Fruit fly (Drosophila melanogaster) whole organism, embryonic: Measurements from ENCODE around the gene CG32564.

Experiments
- Ada2b ChIP-seq: fragments of 200-800 bp; sonication (Bioruptor generic); IDR thresholded peaks from 2 replicates; pipeline ENCODE4 v1.3.6; 2022; ENCODE audit warnings: missing biosample characterization, missing genetic modification characterization
- B-H1 ChIP-seq: fragments of 200-800 bp; sonication (Bioruptor generic); IDR thresholded peaks from 3 replicates; pipeline ENCODE4 v1.3.6; 2022; ENCODE audit warnings: missing biosample characterization, missing genetic modification characterization
- Bgb ChIP-seq: fragments of 200-800 bp; sonication (Bioruptor generic); IDR thresholded peaks from 2 replicates; pipeline ENCODE4 v1.3.6; 2022; ENCODE audit warnings: missing biosample characterization, missing genetic modification characterization; ENCODE audit not compliant: partially characterized antibody
- CG10321 ChIP-seq: fragments of 200-800 bp; sonication (Bioruptor generic); IDR thresholded peaks from 2 replicates; pipeline ENCODE4 v1.3.6; 2022; ENCODE audit warnings: missing biosample characterization, missing genetic modification characterization
- CG10366 ChIP-seq: fragments of 200-800 bp; sonication (Bioruptor generic); IDR thresholded peaks from 2 replicates; pipeline ENCODE4 v1.3.6; 2022; ENCODE audit warnings: missing biosample characterization, missing genetic modification characterization
- CG10462 ChIP-seq: fragments of 200-800 bp; sonication (Bioruptor generic); optimal IDR thresholded peaks from 2 replicates; lab custom pipeline; 2016; ENCODE audit warnings: missing biosample characterization, missing genetic modification characterization
- CG13123 ChIP-seq: fragments of 200-800 bp; sonication (Bioruptor generic); optimal IDR thresholded peaks from 2 replicates; lab custom pipeline; 2016; ENCODE audit warnings: missing biosample characterization, missing genetic modification characterization
- CG16779 ChIP-seq: fragments of 200-800 bp; sonication (Bioruptor generic); IDR thresholded peaks from 2 replicates; pipeline ENCODE4 v1.3.6; 2022; ENCODE audit warnings: missing biosample characterization, missing genetic modification characterization
- CG16863 ChIP-seq: fragments of 200-800 bp; sonication (Bioruptor generic); optimal IDR thresholded peaks from 3 replicates; lab custom pipeline; 2016; ENCODE audit warnings: missing biosample characterization, missing genetic modification characterization
- CG18764 ChIP-seq: fragments of 200-800 bp; sonication (Bioruptor generic); optimal IDR thresholded peaks from 3 replicates; lab custom pipeline; 2016; ENCODE audit warnings: missing biosample characterization, missing genetic modification characterization
- CG2199 ChIP-seq: fragments of 200-800 bp; sonication (Bioruptor generic); IDR thresholded peaks from 3 replicates; pipeline ENCODE4 v1.3.6; 2022; ENCODE audit warnings: missing biosample characterization, missing genetic modification characterization
- CG2678 ChIP-seq: fragments of 200-800 bp; sonication (Bioruptor generic); optimal IDR thresholded peaks from 3 replicates; lab custom pipeline; 2019; ENCODE audit warnings: missing biosample characterization, mild to moderate bottlenecking, missing genetic modification characterization, moderate library complexity
- CG31365 ChIP-seq: fragments of 200-800 bp; sonication (Bioruptor generic); optimal IDR thresholded peaks from 2 replicates; lab custom pipeline; 2018; ENCODE audit warnings: missing biosample characterization, mild to moderate bottlenecking, missing genetic modification characterization
- CG32532 ChIP-seq: fragments of 200-800 bp; sonication (Bioruptor generic); IDR thresholded peaks from 2 replicates; pipeline ENCODE4 v1.3.6; 2022; ENCODE audit warnings: missing biosample characterization, missing genetic modification characterization
- CG3847 ChIP-seq: fragments of 200-800 bp; sonication (Bioruptor generic); IDR thresholded peaks from 2 replicates; pipeline ENCODE4 v1.3.6; 2022; ENCODE audit warnings: missing biosample characterization, missing genetic modification characterization
- CG4282 ChIP-seq: fragments of 200-800 bp; sonication (Bioruptor generic); optimal IDR thresholded peaks from 2 replicates; lab custom pipeline; 2016; ENCODE audit warnings: missing biosample characterization, missing genetic modification characterization
- CG4360 ChIP-seq: fragments of 200-800 bp; sonication (Bioruptor generic); IDR thresholded peaks from 2 replicates; pipeline ENCODE4 v1.3.6; 2022; ENCODE audit warnings: missing biosample characterization, missing genetic modification characterization
- CG4854 ChIP-seq: fragments of 200-800 bp; sonication (Bioruptor generic); optimal IDR thresholded peaks from 2 replicates; lab custom pipeline; 2016; ENCODE audit warnings: missing biosample characterization, missing genetic modification characterization, inconsistent platforms
- CG7357 ChIP-seq: fragments of 200-800 bp; sonication (Bioruptor generic); IDR thresholded peaks from 3 replicates; pipeline ENCODE4 v1.3.6; 2022; ENCODE audit warnings: missing biosample characterization, missing genetic modification characterization
- CG7556 ChIP-seq: fragments of 200-800 bp; sonication (Bioruptor generic); optimal IDR thresholded peaks from 2 replicates; lab custom pipeline; 2017; ENCODE audit warnings: missing biosample characterization, mild to moderate bottlenecking, missing genetic modification characterization
- CG8281 ChIP-seq: fragments of 200-800 bp; sonication (Bioruptor generic); optimal IDR thresholded peaks from 2 replicates; lab custom pipeline; 2018; ENCODE audit warnings: missing biosample characterization, mild to moderate bottlenecking, missing genetic modification characterization, moderate library complexity
- CG9727 ChIP-seq: fragments of 200-800 bp; sonication (Bioruptor generic); optimal IDR thresholded peaks from 3 replicates; lab custom pipeline; 2017; ENCODE audit warnings: missing biosample characterization, mild to moderate bottlenecking, missing genetic modification characterization
- Chrac-16 ChIP-seq: fragments of 200-800 bp; sonication (Bioruptor generic); optimal IDR thresholded peaks from 3 replicates; lab custom pipeline; 2016; ENCODE audit warnings: missing biosample characterization, missing genetic modification characterization
- Deaf1 ChIP-seq: fragments of 200-800 bp; optimal IDR thresholded peaks from 3 replicates; lab custom pipeline; 2019; ENCODE audit warnings: missing biosample characterization, mild to moderate bottlenecking, missing genetic modification characterization, moderate library complexity
- Dll ChIP-seq: fragments of 200-800 bp; sonication (Bioruptor generic); IDR thresholded peaks from 4 replicates; pipeline ENCODE4 v1.3.6; 2022; ENCODE audit warnings: missing biosample characterization, missing genetic modification characterization; ENCODE audit not compliant: partially characterized antibody
- Doc3 ChIP-seq: fragments of 200-800 bp; sonication (Bioruptor generic); IDR thresholded peaks from 3 replicates; pipeline ENCODE4 v1.3.6; 2022; ENCODE audit warnings: missing biosample characterization, missing genetic modification characterization; ENCODE audit not compliant: partially characterized antibody
- Fer2 ChIP-seq: fragments of 200-800 bp; sonication (Bioruptor generic); optimal IDR thresholded peaks from 2 replicates; lab custom pipeline; 2018; ENCODE audit warnings: missing biosample characterization, mild to moderate bottlenecking, missing genetic modification characterization, moderate library complexity
- HLH54F ChIP-seq: fragments of 200-800 bp; sonication (Bioruptor generic); optimal IDR thresholded peaks from 3 replicates; lab custom pipeline; 2016; ENCODE audit warnings: missing biosample characterization, missing genetic modification characterization
- Hr39 ChIP-seq: fragments of >200 bp; optimal IDR thresholded peaks from 2 replicates; lab custom pipeline; 2017
- Max ChIP-seq: fragments of 200-800 bp; sonication (Bioruptor generic); optimal IDR thresholded peaks from 2 replicates; lab custom pipeline; 2016; ENCODE audit warnings: missing biosample characterization, mild to moderate bottlenecking, missing genetic modification characterization
- Myb ChIP-seq: fragments of 200-800 bp; sonication (Bioruptor generic); optimal IDR thresholded peaks from 2 replicates; lab custom pipeline; 2016; ENCODE audit warnings: missing biosample characterization, missing genetic modification characterization
- Spps ChIP-seq: fragments of 200-800 bp; sonication (Bioruptor generic); optimal IDR thresholded peaks from 2 replicates; lab custom pipeline; 2018; ENCODE audit warnings: missing biosample characterization, mild to moderate bottlenecking, missing genetic modification characterization
- caup ChIP-seq: fragments of 200-800 bp; sonication (Bioruptor generic); optimal IDR thresholded peaks from 3 replicates; lab custom pipeline; 2017; ENCODE audit warnings: missing biosample characterization, mild to moderate bottlenecking, missing genetic modification characterization, moderate library complexity; ENCODE audit not compliant: severe bottlenecking
- esg ChIP-seq: fragments of 200-800 bp; sonication (Bioruptor generic); conservative IDR thresholded peaks from 2 replicates; pipeline ENCODE4 v1.3.6; 2022; ENCODE audit warnings: missing biosample characterization, missing genetic modification characterization
- insv ChIP-seq, 2 experiments: fragments of 200-800 bp; sonication (Bioruptor generic); optimal IDR thresholded peaks; 3 replicates each; lab custom pipeline; 2016 to 2018; ENCODE audit warnings: missing biosample characterization in 2 of 2, missing genetic modification characterization in 2 of 2
- lbe ChIP-seq: fragments of 200-800 bp; sonication (Bioruptor generic); optimal IDR thresholded peaks from 2 replicates; lab custom pipeline; 2016; ENCODE audit warnings: missing biosample characterization, mild to moderate bottlenecking, missing genetic modification characterization
- lmd ChIP-seq: fragments of 200-800 bp; sonication (Bioruptor generic); IDR thresholded peaks from 2 replicates; pipeline ENCODE4 v1.3.6; 2022; ENCODE audit warnings: missing biosample characterization, missing genetic modification characterization
- nau ChIP-seq: fragments of 200-800 bp; sonication (Bioruptor generic); optimal IDR thresholded peaks from 3 replicates; lab custom pipeline; 2017; ENCODE audit warnings: missing biosample characterization, mild to moderate bottlenecking, missing genetic modification characterization, missing genetic modification reagents
- phol ChIP-seq: fragments of 200-800 bp; sonication (Bioruptor generic); optimal IDR thresholded peaks from 3 replicates; lab custom pipeline; 2018; ENCODE audit warnings: missing biosample characterization, mild to moderate bottlenecking, missing genetic modification characterization, moderate library complexity
- pum ChIP-seq: fragments of 200-800 bp; sonication (Bioruptor generic); optimal IDR thresholded peaks from 2 replicates; lab custom pipeline; 2016; ENCODE audit warnings: missing biosample characterization, missing genetic modification characterization
- sc ChIP-seq, 3 experiments: fragments of >200 bp in 2 of 3; fragments of 200-800 bp in 1 of 3; sonication (Bioruptor generic) in 1 of 3; optimal IDR thresholded peaks; 2 replicates in 2 of 3; 3 replicates in 1 of 3; lab custom pipeline; 2017; ENCODE audit warnings: mild to moderate bottlenecking in 1 of 3, missing biosample characterization in 1 of 3, missing genetic modification characterization in 1 of 3, missing genetic modification reagents in 1 of 3
- sens-2 ChIP-seq: fragments of 200-800 bp; sonication (Bioruptor generic); IDR thresholded peaks from 2 replicates; pipeline ENCODE4 v1.3.6; 2022; ENCODE audit warnings: missing biosample characterization, missing genetic modification characterization
- sisA ChIP-seq: fragments of 200-800 bp; sonication (Bioruptor generic); IDR thresholded peaks from 2 replicates; pipeline ENCODE4 v1.3.6; 2022; ENCODE audit warnings: missing biosample characterization, missing genetic modification characterization
- vnd ChIP-seq: fragments of 200-800 bp; sonication (Bioruptor generic); IDR thresholded peaks from 3 replicates; pipeline ENCODE4 v1.3.6; 2022; ENCODE audit warnings: missing biosample characterization, missing genetic modification characterization; ENCODE audit not compliant: partially characterized antibody
- wek ChIP-seq: fragments of 200-800 bp; sonication (Bioruptor generic); optimal IDR thresholded peaks from 3 replicates; lab custom pipeline; 2018; ENCODE audit warnings: missing biosample characterization, mild to moderate bottlenecking, missing genetic modification characterization, moderate library complexity
- zen ChIP-seq: fragments of 200-800 bp; sonication (Bioruptor generic); optimal IDR thresholded peaks from 3 replicates; lab custom pipeline; 2018; ENCODE audit warnings: missing biosample characterization, mild to moderate bottlenecking, missing genetic modification characterization, moderate library complexity

CG32564 gene

DNA sequence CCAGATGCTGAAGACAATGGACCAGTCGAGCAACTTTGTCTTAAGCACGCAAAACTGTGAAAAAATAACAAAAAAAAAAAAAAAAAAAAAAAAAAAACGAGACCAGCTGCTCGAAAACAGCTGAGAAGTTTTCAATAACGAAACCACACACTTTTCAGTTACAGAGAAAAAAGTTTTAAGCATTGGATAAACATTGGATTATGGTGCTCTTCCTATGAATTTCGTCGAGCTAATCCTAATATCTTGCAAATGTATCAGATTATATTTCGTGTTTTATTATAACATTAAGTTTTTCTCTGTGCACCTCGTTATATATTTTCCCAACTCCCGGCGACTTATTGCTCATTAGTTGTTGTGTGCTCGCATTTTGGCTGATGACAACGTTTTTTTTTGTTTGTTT lies 29.7 kb upstream of the CG32564 start (continued):
- TF ChIP-seq Fer2 (tag; lab: Kevin White, UChicago): no peak
- TF ChIP-seq pum (GFP tag; lab: Kevin White, UChicago): peak; percentile 46
- TF ChIP-seq lbe (GFP tag; lab: Kevin White, UChicago): no peak
- TF ChIP-seq CG3847 (GFP tag; lab: Robert Waterston, UW): peak; percentile 44; the same call in 1 of the 2 replicates
- no peak for TF ChIP-seq Spps (tag; lab: Kevin White, UChicago)
- TF ChIP-seq, all 482 proteins: peak for 207

DNA sequence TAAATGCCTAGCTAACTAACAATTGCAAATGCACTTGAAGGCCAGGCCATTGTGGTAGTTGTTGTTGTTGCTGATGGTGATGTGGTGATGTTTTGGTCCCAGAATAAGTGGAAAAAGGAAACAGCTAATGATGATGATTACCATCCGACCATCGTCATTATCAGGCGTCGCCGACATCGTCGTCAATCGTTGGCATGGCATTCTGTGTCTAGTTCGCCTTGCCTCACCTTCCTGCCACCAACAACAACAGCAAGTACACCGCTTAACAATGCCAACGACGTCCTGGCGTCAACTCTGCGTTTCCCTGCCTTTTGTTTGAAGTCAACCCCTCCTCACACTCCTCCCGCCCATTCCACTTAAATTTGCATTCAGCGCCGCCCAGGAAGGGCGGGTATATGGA lies 28.6 kb upstream of the CG32564 start:
- no peak for TF ChIP-seq Myb (GFP tag; lab: Kevin White, UChicago)
- TF ChIP-seq CG4360 (GFP tag; lab: Robert Waterston, UW): peak; percentile 54
- peak; percentile 87 for TF ChIP-seq zen (tag; lab: Kevin White, UChicago)
- no peak for TF ChIP-seq caup

DNA sequence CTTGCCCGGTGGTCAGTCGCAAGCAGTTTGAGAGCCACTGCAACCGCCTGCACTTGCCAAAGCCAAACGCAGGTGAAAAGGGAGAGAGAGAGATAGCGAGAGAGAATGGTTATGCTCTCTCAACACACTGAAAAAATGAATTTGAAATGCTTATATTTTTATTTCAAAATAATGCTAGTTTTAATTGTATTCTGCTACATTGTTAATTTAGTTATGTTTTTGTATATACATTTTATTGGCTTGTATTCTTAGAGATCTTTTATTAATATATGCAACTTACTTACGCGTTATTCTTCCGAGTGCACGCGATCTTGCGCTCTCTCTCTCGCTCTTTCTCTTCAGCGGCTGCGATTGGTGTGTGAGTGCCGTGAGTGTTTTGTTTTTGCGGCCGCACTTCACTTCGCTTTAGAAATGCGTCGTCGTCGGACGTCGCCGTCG lies 27.7 kb upstream of the CG32564 start:
- peak; percentile 83 for TF ChIP-seq CG31365 (tag; lab: Kevin White, UChicago)
- peak; percentile 95 for TF ChIP-seq CG18764
- TF ChIP-seq CG4282 (GFP tag; lab: Kevin White, UChicago): peak; percentile 29
- TF ChIP-seq CG10462 (GFP tag; lab: Kevin White, UChicago): peak; percentile 26
- peak in 1 of 2 experiments; percentile 40 for TF ChIP-seq insv (GFP tag; optimal IDR thresholded peaks at IDR 0.05; lab: Kevin White, UChicago)
- TF ChIP-seq CG2199 (GFP tag; lab: Robert Waterston, UW): peak; percentile 98
- TF ChIP-seq vnd: no peak
- no peak for TF ChIP-seq wek
- TF ChIP-seq pum (GFP tag; lab: Kevin White, UChicago): peak; percentile 92
- peak; percentile 99 for TF ChIP-seq lmd (GFP tag; lab: Robert Waterston, UW)
- no peak for TF ChIP-seq Hr39 (lab: Kevin White, UChicago)
- TF ChIP-seq CG32532: peak; percentile 98
- peak; percentile 99 for TF ChIP-seq sisA (GFP tag; lab: Robert Waterston, UW)
- TF ChIP-seq Chrac-16 (GFP tag; lab: Kevin White, UChicago): no peak
- TF ChIP-seq nau: peak; percentile 95
- TF ChIP-seq CG10321 (GFP tag; lab: Robert Waterston, UW): peak; percentile 66; the same call in 1 of the 2 replicates
- 0 out of 3 replicates have a peak, but pooled peaks have one; percentile 17 for TF ChIP-seq Doc3 (GFP tag; lab: Robert Waterston, UW)
- peak; percentile 98 for TF ChIP-seq B-H1 (GFP tag; lab: Robert Waterston, UW)
- TF ChIP-seq CG8281 (tag; lab: Kevin White, UChicago): peak; percentile 86
- peak; percentile 91 for TF ChIP-seq CG16779 (GFP tag; lab: Robert Waterston, UW)
- peak; percentile 83 for TF ChIP-seq esg (GFP tag; lab: Robert Waterston, UW)
- TF ChIP-seq Ada2b (GFP tag; lab: Robert Waterston, UW): peak; percentile 99
- TF ChIP-seq CG13123: no peak
- peak; percentile 97 for TF ChIP-seq phol (tag; lab: Kevin White, UChicago)
- TF ChIP-seq HLH54F (GFP tag; lab: Kevin White, UChicago): peak; percentile 70
- TF ChIP-seq Dll (GFP tag; lab: Robert Waterston, UW): no peak
- TF ChIP-seq CG2678 (tag; lab: Kevin White, UChicago): peak; percentile 98
- no peak for TF ChIP-seq CG7556
- TF ChIP-seq sens-2 (GFP tag; lab: Robert Waterston, UW): peak; percentile 94
- TF ChIP-seq Max (GFP tag; lab: Kevin White, UChicago): peak; percentile 97
- peak; percentile 98 for TF ChIP-seq CG10366 (GFP tag; lab: Robert Waterston, UW)
- TF ChIP-seq CG4854 (GFP tag; lab: Kevin White, UChicago): peak; percentile 91
- peak; percentile 95 for TF ChIP-seq CG7357 (GFP tag; lab: Robert Waterston, UW)
- peak; percentile 75 for TF ChIP-seq CG16863 (GFP tag; lab: Kevin White, UChicago)
- TF ChIP-seq lbe (GFP tag; lab: Kevin White, UChicago): peak; percentile 72
- no peak for TF ChIP-seq sc (optimal IDR thresholded peaks at IDR 0.05; lab: Kevin White, UChicago)
- TF ChIP-seq sc (GFP tag; optimal IDR thresholded peaks at IDR 0.05; lab: Kevin White, UChicago): no peak
- no peak for TF ChIP-seq Bgb (GFP tag; lab: Robert Waterston, UW)
- peak; percentile 86 for TF ChIP-seq Deaf1 (tag; lab: Kevin White, UChicago)
- peak; percentile 99 for TF ChIP-seq CG9727 (GFP tag; lab: Kevin White, UChicago)
